Fruit fly (Drosophila melanogaster): ENCODE results near the gene Pten.

Gene Pten

dm6 chr2L:10208799-10209794, 51.8 kb downstream of the Pten start, which contains the start of gene CG5731 (continued):
- TF ChIP-seq CG5180 (GFP tag; optimal IDR thresholded peaks at IDR 0.05) (no peak), Fer1 (GFP tag; optimal IDR thresholded peaks at IDR 0.05) (no peak), gem (tag; optimal IDR thresholded peaks at IDR 0.05) (peak; percentile 8), Mes4 (GFP tag; optimal IDR thresholded peaks at IDR 0.05) (no peak), CG9932 (GFP tag; IDR thresholded peaks at IDR 0.05) (peak; percentile 48; the same call in 1 of the 2 replicates), B-H2 (GFP tag; optimal IDR thresholded peaks at IDR 0.05) (peak; percentile 7), CG8359 (GFP tag; optimal IDR thresholded peaks at IDR 0.05; ENCODE audit: borderline replicate concordance) (no peak), aop (GFP tag; IDR thresholded peaks at IDR 0.05) (no peak), cas (GFP tag; IDR thresholded peaks at IDR 0.05) (no peak), stwl (tag; optimal IDR thresholded peaks at IDR 0.05) (peak; percentile 41), CG9797 (GFP tag; optimal IDR thresholded peaks at IDR 0.05) (no peak), ap (GFP tag; IDR thresholded peaks at IDR 0.05) (no peak), CG14860 (GFP tag; IDR thresholded peaks at IDR 0.05; ENCODE audit: partially characterized antibody) (no peak), sens (GFP tag) (peak; percentile 85), Bgb (GFP tag; IDR thresholded peaks at IDR 0.05; ENCODE audit: partially characterized antibody) (no peak), CG11723 (GFP tag; optimal IDR thresholded peaks at IDR 0.05) (no peak), CG15514 (GFP tag; optimal IDR thresholded peaks at IDR 0.05) (no peak), CG12299 (tag; optimal IDR thresholded peaks at IDR 0.05) (no peak), CG9817 (tag; optimal IDR thresholded peaks at IDR 0.05) (no peak), Med (GFP tag) (peak; percentile 68), CG11695 (GFP tag; IDR thresholded peaks at IDR 0.05) (no peak), ranshi (GFP tag; IDR thresholded peaks at IDR 0.05) (no peak), Xbp1 (GFP tag; optimal IDR thresholded peaks at IDR 0.05) (no peak), Sry-δ (GFP tag; optimal IDR thresholded peaks at IDR 0.05) (no peak), lbe (GFP tag; optimal IDR thresholded peaks at IDR 0.05) (peak; percentile 36), Rx (GFP tag; IDR thresholded peaks at IDR 0.05) (no peak), Trl (optimal IDR thresholded peaks at IDR 0.05) (peak in 1 of 2 experiments; percentile 27), Trl (GFP tag; optimal IDR thresholded peaks at IDR 0.05) (no peak), unc-4 (GFP tag; IDR thresholded peaks at IDR 0.05; ENCODE audit: partially characterized antibody) (no peak), Drgx (GFP tag; IDR thresholded peaks at IDR 0.05) (no peak), CG16815 (GFP tag; optimal IDR thresholded peaks at IDR 0.05) (no peak), Eip74EF (GFP tag; optimal IDR thresholded peaks at IDR 0.05) (no peak), grau (tag; optimal IDR thresholded peaks at IDR 0.05) (peak; percentile 1), CG7556 (GFP tag; optimal IDR thresholded peaks at IDR 0.05) (no peak), Bteb2 (GFP tag; optimal IDR thresholded peaks at IDR 0.05) (no peak), CG3163 (GFP tag; optimal IDR thresholded peaks at IDR 0.05) (peak; percentile 90), CG33213 (GFP tag; optimal IDR thresholded peaks at IDR 0.05) (no peak), CG13287 (GFP tag; IDR thresholded peaks at IDR 0.05; ENCODE audit: partially characterized antibody) (no peak), pfk (GFP tag; optimal IDR thresholded peaks at IDR 0.05) (peak; percentile 89), HmgZ (tag; optimal IDR thresholded peaks at IDR 0.05) (no peak), CG9215 (GFP tag; IDR thresholded peaks at IDR 0.05) (no peak), CG15601 (tag; optimal IDR thresholded peaks at IDR 0.05) (peak; percentile 6), onecut (GFP tag; IDR thresholded peaks at IDR 0.05) (no peak), E2f1 (GFP tag; IDR thresholded peaks at IDR 0.05) (no peak), cad (GFP tag; optimal IDR thresholded peaks at IDR 0.05) (no peak), NC2α (GFP tag; optimal IDR thresholded peaks at IDR 0.05) (no peak), pros (GFP tag; optimal IDR thresholded peaks at IDR 0.05) (peak; percentile 14), Dip2 (GFP tag; IDR thresholded peaks at IDR 0.05) (no peak), Poxn (GFP tag; IDR thresholded peaks at IDR 0.05) (no peak)
